Fruit fly (Drosophila melanogaster): ENCODE results near the gene AMPKalpha.
A peak's percentile ranks its signal among the peaks of the same experiment; 100 is the strongest.

The AMPKalpha gene

dm6 chrX:1380350-1381060 lies 5.2 kb downstream of the AMPKalpha start, which contains the start of the genes CG3719 and CG32813 (continued):
- TF ChIP-seq Vsx1 (GFP tag; optimal IDR thresholded peaks at IDR 0.05): no peak
- TF ChIP-seq CG12744 (GFP tag; optimal IDR thresholded peaks at IDR 0.05): no peak
- TF ChIP-seq CG13894 (tag; optimal IDR thresholded peaks at IDR 0.05): no peak
- TF ChIP-seq CG13296 (GFP tag; optimal IDR thresholded peaks at IDR 0.05): no peak
- TF ChIP-seq CG3163 (GFP tag; optimal IDR thresholded peaks at IDR 0.05): no peak
- TF ChIP-seq aop (GFP tag; IDR thresholded peaks at IDR 0.05): no peak
- TF ChIP-seq CG17186 (GFP tag; optimal IDR thresholded peaks at IDR 0.05): peak; percentile 77
- TF ChIP-seq CG4820 (GFP tag; optimal IDR thresholded peaks at IDR 0.05): peak; percentile 13
- TF ChIP-seq pum (GFP tag; optimal IDR thresholded peaks at IDR 0.05): no peak
- peak; percentile 5 for TF ChIP-seq Max (GFP tag; optimal IDR thresholded peaks at IDR 0.05)
- TF ChIP-seq Pdp1 (GFP tag; optimal IDR thresholded peaks at IDR 0.05): peak; percentile 15 to 19
- no peak for TF ChIP-seq CG17568 (GFP tag; optimal IDR thresholded peaks at IDR 0.05)
- no peak for TF ChIP-seq mld (GFP tag; IDR thresholded peaks at IDR 0.05; ENCODE audit: partially characterized antibody)
- TF ChIP-seq Bgb (GFP tag; IDR thresholded peaks at IDR 0.05; ENCODE audit: partially characterized antibody): peak; percentile 31; the same call in 1 of the 2 replicates
- no peak for TF ChIP-seq dimm (GFP tag; IDR thresholded peaks at IDR 0.05)
- peak; percentile 46; the same call in 1 of the 2 replicates for TF ChIP-seq CG32532 (GFP tag; IDR thresholded peaks at IDR 0.05)
- TF ChIP-seq nom (GFP tag; optimal IDR thresholded peaks at IDR 0.05): no peak
- peak; percentile 11; the same call in 1 of the 2 replicates for TF ChIP-seq onecut (GFP tag; IDR thresholded peaks at IDR 0.05)
- TF ChIP-seq CG34376 (GFP tag; optimal IDR thresholded peaks at IDR 0.05): no peak
- no peak for TF ChIP-seq CG10321 (GFP tag; IDR thresholded peaks at IDR 0.05)
- TF ChIP-seq CG9215 (GFP tag; IDR thresholded peaks at IDR 0.05): peak; percentile 32; the same call in 1 of the 2 replicates
- TF ChIP-seq CG12155 (GFP tag; optimal IDR thresholded peaks at IDR 0.05): no peak
- peak; percentile 57; the same call in 1 of the 2 replicates for TF ChIP-seq sob (GFP tag; IDR thresholded peaks at IDR 0.05)
- TF ChIP-seq CG5180 (GFP tag; optimal IDR thresholded peaks at IDR 0.05): peak; percentile 89
- no peak for TF ChIP-seq CG7745 (tag; optimal IDR thresholded peaks at IDR 0.05)
- peak; percentile 65 for TF ChIP-seq slbo (GFP tag; IDR thresholded peaks at IDR 0.05)
- TF ChIP-seq E2f2 (GFP tag; IDR thresholded peaks at IDR 0.05): peak; percentile 87
- TF ChIP-seq CG12104 (GFP tag; optimal IDR thresholded peaks at IDR 0.05): no peak
- TF ChIP-seq ems (GFP tag; optimal IDR thresholded peaks at IDR 0.05): peak; percentile 42
- 0 out of 2 replicates have a peak, but pooled peaks have one; percentile 14 for TF ChIP-seq sisA (GFP tag; IDR thresholded peaks at IDR 0.05)
- no peak for TF ChIP-seq bsh (GFP tag; optimal IDR thresholded peaks at IDR 0.05)
- no peak for TF ChIP-seq Doc2 (GFP tag; IDR thresholded peaks at IDR 0.05)
- TF ChIP-seq HmgZ (tag; optimal IDR thresholded peaks at IDR 0.05): peak; percentile 68
- TF ChIP-seq BtbVII (GFP tag; optimal IDR thresholded peaks at IDR 0.05): peak; percentile 2
- TF ChIP-seq CG16863 (GFP tag; optimal IDR thresholded peaks at IDR 0.05): peak; percentile 8
- TF ChIP-seq CG30403 (GFP tag; optimal IDR thresholded peaks at IDR 0.05): peak; percentile 35
- peak; percentile 58; the same call in 1 of the 3 replicates for TF ChIP-seq CG11456 (GFP tag; IDR thresholded peaks at IDR 0.05)
- TF ChIP-seq chm (GFP tag; IDR thresholded peaks at IDR 0.05): peak; percentile 45; the same call in 1 of the 2 replicates
- no peak for TF ChIP-seq vfl (GFP tag; optimal IDR thresholded peaks at IDR 0.05)
- TF ChIP-seq CG10274 (GFP tag; optimal IDR thresholded peaks at IDR 0.05): no peak
- TF ChIP-seq Xbp1 (GFP tag; optimal IDR thresholded peaks at IDR 0.05): peak; percentile 49
- TF ChIP-seq CG6175 (GFP tag; IDR thresholded peaks at IDR 0.05): 0 out of 3 replicates have a peak, but pooled peaks have one; percentile 10
- no peak for TF ChIP-seq CG17328 (GFP tag; IDR thresholded peaks at IDR 0.05)
- peak; percentile 19 for TF ChIP-seq CoRest (tag; optimal IDR thresholded peaks at IDR 0.05)
- TF ChIP-seq crol (GFP tag; IDR thresholded peaks at IDR 0.05): no peak; the same call in 1 of the 2 replicates
- peak; percentile 64 for TF ChIP-seq tx (GFP tag; optimal IDR thresholded peaks at IDR 0.05)
- TF ChIP-seq Dad (GFP tag; optimal IDR thresholded peaks at IDR 0.05): no peak
- TF ChIP-seq CG6854 (GFP tag; optimal IDR thresholded peaks at IDR 0.05): no peak
- TF ChIP-seq E2f1 (GFP tag; IDR thresholded peaks at IDR 0.05): 0 out of 2 replicates have a peak, but pooled peaks have one; percentile 8

Measured in whole organism, embryonic.